Worm (Caenorhabditis elegans): ENCODE data around the gene irld-27.
"Not testable (repeated sequence)": the region's sequence is repeated elsewhere in the genome, so short reads cannot be mapped to it uniquely, and the experiment has no call there.

Gene irld-27

DNA sequence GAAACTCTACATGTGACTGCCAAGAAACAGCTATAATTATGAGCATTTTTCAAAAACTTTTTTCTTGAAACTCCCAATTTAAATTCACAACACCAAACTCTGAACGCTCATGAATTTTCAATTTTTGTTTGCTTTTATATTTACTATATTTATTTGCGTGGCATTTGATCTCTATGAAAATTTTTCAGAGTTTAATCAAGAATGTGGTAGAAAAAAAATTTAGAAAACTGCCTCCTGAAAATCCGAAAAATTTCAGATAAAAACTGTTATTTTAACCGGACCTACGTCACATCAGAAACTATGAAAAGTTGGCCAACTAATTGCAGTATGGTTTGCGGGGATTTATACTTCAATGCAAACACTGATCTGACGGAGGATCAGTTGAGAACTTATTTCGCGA, at the start of gene irld-27:
TSS of gene irld-27 (plus strand) at position 301 of the 400 bp plus-strand sequence.
- TF ChIP-seq unc-62 (GFP tag; optimal IDR thresholded peaks at IDR 0.05), result no peak

- TF ChIP-seq unc-62 (GFP tag; optimal IDR thresholded peaks at IDR 0.05), result no peak
Observed at ce11 chrII:3282353-3282752, 49.8 kb upstream of the irld-27 start, which contains the start of gene nep-13. Gene nep-13, plus strand, starts transcription at chrII:3282653.

DNA sequence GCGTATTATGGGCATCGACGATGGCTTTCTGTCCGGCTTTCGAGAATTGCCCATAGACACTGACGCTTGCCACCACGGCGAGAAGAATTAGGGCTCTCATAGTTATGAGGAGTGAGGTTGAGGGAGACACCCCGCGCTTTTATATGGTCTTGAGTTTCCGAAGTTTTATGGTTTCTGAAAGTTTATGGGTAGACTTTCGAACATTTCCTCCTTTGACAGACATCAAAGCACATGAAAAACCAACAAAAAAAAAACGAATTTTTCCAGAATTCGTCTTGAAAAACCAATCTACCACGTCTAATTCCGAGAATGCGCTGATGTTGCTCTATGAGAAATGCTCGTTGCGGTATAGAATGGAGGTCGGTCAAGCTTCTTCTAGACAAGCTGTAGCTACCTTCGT, 47.6 kb upstream of the irld-27 start, which contains the start of gene scl-15:
TSS of gene scl-15 (minus strand) at position 101 of the 400 bp plus-strand sequence.
- no peak for TF ChIP-seq unc-62 (GFP tag; optimal IDR thresholded peaks at IDR 0.05)

- TF ChIP-seq unc-62 (GFP tag; optimal IDR thresholded peaks at IDR 0.05), result no peak
Observed at ce11 chrII:3287073-3287472, 45.1 kb upstream of the irld-27 start, which contains the start of gene sri-63. Gene sri-63, plus strand, starts transcription at chrII:3287373.

ce11 chrII:3290544-3290943, 41.6 kb upstream of the irld-27 start, which contains the start of gene F39E9.14:
Gene F39E9.14, minus strand, starts transcription at chrII:3290644.
- not testable (repeated sequence) for TF ChIP-seq unc-62 (GFP tag; optimal IDR thresholded peaks at IDR 0.05)

ce11 chrII:3295193-3295592, 36.9 kb upstream of the irld-27 start, which contains the start of gene btb-17:
Gene btb-17, plus strand, starts transcription at chrII:3295405.
- TF ChIP-seq unc-62 (GFP tag; optimal IDR thresholded peaks at IDR 0.05), result no peak

- no peak for TF ChIP-seq unc-62 (GFP tag; optimal IDR thresholded peaks at IDR 0.05)
Observed at ce11 chrII:3296644-3297043, 35.5 kb upstream of the irld-27 start, which contains the start of gene btb-16. Gene btb-16, plus strand, starts transcription at chrII:3296883.

- TF ChIP-seq unc-62 (GFP tag; optimal IDR thresholded peaks at IDR 0.05), result no peak
Observed at ce11 chrII:3297914-3298313, 34.2 kb upstream of the irld-27 start, which contains the start of gene btb-18. Gene btb-18, plus strand, starts transcription at chrII:3298214.

DNA sequence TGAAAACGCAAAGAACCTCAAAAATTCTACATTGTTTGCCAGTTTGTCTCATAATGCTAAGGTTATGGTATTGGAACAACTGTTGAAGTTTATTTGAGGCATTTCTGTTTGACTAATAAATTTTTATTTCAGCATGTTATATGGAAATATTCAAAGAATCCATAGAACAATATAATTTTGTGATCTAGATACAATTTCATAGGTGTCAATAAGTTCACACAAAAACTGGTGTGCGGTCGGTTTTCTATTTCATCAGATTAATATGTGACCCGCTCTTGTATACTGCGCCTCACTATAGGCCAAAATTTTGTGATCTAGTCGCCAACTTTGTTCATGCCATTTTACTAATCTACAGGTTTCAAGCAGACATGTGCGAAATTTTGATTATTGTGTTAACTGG, 32.7 kb upstream of the irld-27 start, which contains the start of gene btb-22:
TSS of gene btb-22 (plus strand) at position 301 of the 400 bp plus-strand sequence.
- no peak for TF ChIP-seq unc-62 (GFP tag; optimal IDR thresholded peaks at IDR 0.05)

- TF ChIP-seq unc-62 (GFP tag; optimal IDR thresholded peaks at IDR 0.05), result no peak
Observed at ce11 chrII:3303582-3303981, 28.6 kb upstream of the irld-27 start.

DNA sequence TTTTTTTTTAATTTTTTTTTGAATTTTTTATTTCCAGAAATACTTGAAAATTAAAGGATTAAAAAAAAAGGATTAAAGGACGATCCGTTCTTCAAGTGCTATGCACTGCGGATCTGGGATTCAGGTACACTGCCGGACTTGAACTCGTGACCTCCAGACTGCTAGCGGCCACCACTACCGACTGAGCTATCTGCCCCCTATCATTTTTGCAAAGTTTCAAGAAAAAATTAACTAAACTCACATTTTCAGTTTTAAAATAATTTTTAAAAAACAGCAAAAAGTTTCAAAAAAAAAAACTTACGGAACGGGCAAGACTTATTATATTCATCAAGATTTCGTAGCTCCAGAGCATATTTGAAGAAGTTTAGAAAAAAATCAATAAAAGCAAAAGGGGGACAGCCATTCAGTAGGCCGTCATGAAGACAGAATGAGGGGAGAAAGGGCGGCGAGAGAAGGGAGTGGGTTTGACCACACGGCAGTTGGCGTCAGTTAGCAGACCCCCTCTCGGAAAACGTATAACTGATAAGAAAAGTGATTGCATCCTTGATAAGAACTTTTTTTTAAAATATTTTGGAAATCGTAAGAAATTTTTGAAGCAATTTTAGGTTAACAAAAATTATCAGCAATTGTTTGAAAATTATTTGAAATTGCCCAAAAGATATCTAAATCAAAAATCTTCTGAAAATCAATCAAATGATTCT, 21.0 kb upstream of the irld-27 start:
- no peak for TF ChIP-seq unc-62 (GFP tag; optimal IDR thresholded peaks at IDR 0.05)

DNA sequence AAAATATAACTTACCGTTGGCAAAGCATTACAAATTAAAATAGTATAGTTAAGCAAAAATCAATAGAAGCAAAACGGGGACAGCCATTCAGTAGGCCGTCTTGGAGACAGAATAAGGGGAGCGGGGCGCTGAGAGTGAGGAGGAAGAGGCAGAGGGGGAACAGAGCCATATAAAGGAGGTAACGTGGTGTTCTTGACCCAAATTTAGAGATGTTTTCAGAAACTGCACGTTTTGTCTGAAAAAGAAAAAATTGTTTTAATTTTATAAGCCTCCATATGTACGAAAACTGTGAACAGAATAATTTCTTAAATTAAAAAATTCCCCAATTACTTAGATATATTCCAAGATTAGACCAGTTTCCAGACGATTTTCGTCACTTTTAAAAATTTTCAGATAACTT, 18.7 kb upstream of the irld-27 start, which contains the start of gene F39E9.6:
TSS of gene F39E9.6 (minus strand) at position 101 of the 400 bp plus-strand sequence.
- TF ChIP-seq unc-62 (GFP tag; optimal IDR thresholded peaks at IDR 0.05), result no peak

DNA sequence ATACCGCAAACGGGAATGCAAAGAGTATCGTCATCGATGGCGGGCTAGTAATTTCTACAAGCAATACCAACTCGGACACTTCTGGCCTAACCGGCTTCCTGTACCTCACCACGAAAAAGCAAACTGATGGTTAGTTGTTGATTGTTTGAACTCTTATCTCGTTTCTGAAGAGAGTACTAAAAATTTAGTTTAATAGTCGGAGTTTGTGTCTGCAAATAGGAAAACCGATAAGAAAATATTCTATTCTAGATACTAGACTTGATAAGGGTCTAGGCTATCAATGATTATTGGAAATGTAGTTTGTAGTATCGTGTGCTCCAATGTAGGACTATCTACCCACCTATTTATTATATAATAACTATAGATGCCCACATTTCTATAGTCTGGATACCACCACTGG, 13.3 kb upstream of the irld-27 start:
- no peak for TF ChIP-seq unc-62 (GFP tag; optimal IDR thresholded peaks at IDR 0.05)

- TF ChIP-seq unc-62 (GFP tag; optimal IDR thresholded peaks at IDR 0.05), result no peak
Observed at ce11 chrII:3322257-3322656, 9.9 kb upstream of the irld-27 start, which contains the start of gene Y46D2A.1. Gene Y46D2A.1, plus strand, starts transcription at chrII:3322557.

DNA sequence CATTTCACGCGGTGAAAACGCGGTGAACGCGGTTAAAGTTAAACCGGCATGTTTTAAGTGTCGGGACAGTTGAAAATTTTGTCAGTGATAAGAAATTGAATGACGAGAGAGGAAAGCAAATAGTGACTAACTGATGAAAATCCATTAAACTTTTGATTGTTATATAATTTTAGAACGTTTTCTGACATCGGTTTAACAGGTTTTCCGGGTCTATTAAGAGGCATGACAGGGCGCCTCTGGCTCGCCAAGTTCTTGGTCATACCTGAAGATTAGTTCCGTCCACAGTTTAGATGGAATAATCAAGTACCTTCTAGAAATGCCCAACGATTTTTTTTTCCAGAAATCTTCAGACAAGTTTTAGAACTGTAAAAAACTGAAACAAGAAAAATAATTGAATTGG, 9.0 kb upstream of the irld-27 start, which contains the start of gene Y46D2A.2:
TSS of gene Y46D2A.2 (minus strand) at position 101 of the 400 bp plus-strand sequence.
- TF ChIP-seq unc-62 (GFP tag; optimal IDR thresholded peaks at IDR 0.05), result no peak

- no peak for TF ChIP-seq unc-62 (GFP tag; optimal IDR thresholded peaks at IDR 0.05)
Observed at ce11 chrII:3327104-3327503, 5.0 kb upstream of the irld-27 start, which contains the start of gene Y46D2A.3. Gene Y46D2A.3, minus strand, starts transcription at chrII:3327204.

- TF ChIP-seq unc-62 (GFP tag; optimal IDR thresholded peaks at IDR 0.05), result no peak
Observed at ce11 chrII:3337039-3337438, 4.9 kb downstream of the irld-27 start, which contains the start of gene F14D2.19. Gene F14D2.19, minus strand, starts transcription at chrII:3337139.

All from whole organism, dauer.